Worm (Caenorhabditis elegans): ENCODE results near the gene duxl-1.

- TF ChIP-seq egl-27 (tag; optimal IDR thresholded peaks at IDR 0.05) = no peak
- TF ChIP-seq nhr-12 (tag; optimal IDR thresholded peaks at IDR 0.05) = no peak
- TF ChIP-seq lsy-2 (tag; optimal IDR thresholded peaks at IDR 0.05) = no peak
- no peak for TF ChIP-seq nhr-11 (tag; optimal IDR thresholded peaks at IDR 0.05)
Measured at ce11 chrII:1653397-1653796, 10.1 kb upstream of the duxl-1 start, which contains the start of gene fbxb-15.

All from whole organism, L2 larva.